Worm (Caenorhabditis elegans) whole organism, L3 larva: Measurements from ENCODE around the gene F42C5.9.

Source experiments
- ama-1 ChIP-seq: fragments of 150-350 bp; optimal IDR thresholded peaks from 2 replicates; lab custom pipeline; 2018
- fkh-2 ChIP-seq: fragments of 150-350 bp; optimal IDR thresholded peaks from 2 replicates; lab custom pipeline; 2014; ENCODE audit warnings: missing biosample characterization, missing genetic modification reagents, missing genetic modification characterization
- fos-1 ChIP-seq: fragments of 150-350 bp; optimal IDR thresholded peaks from 2 replicates; lab custom pipeline; 2014; ENCODE audit warnings: missing biosample characterization, missing genetic modification characterization
- mdl-1 ChIP-seq: fragments of 150-350 bp; optimal IDR thresholded peaks from 2 replicates; lab custom pipeline; 2014; ENCODE audit warnings: missing biosample characterization, missing genetic modification characterization
- nhr-237 ChIP-seq: fragments of 150-350 bp; optimal IDR thresholded peaks from 2 replicates; lab custom pipeline; 2014; ENCODE audit warnings: missing biosample characterization, missing genetic modification characterization
- pha-4 ChIP-seq: fragments of 150-350 bp; optimal IDR thresholded peaks from 2 replicates; lab custom pipeline; 2014; ENCODE audit warnings: missing biosample characterization, missing genetic modification reagents, missing genetic modification characterization
- snpc-4 ChIP-seq: fragments of 150-350 bp; optimal IDR thresholded peaks from 2 replicates; lab custom pipeline; 2014; ENCODE audit warnings: missing biosample characterization, missing genetic modification characterization
- unc-62 ChIP-seq: fragments of 150-350 bp; sonication (generic microtip); optimal IDR thresholded peaks from 4 replicates; lab custom pipeline; 2014; ENCODE audit warnings: missing biosample characterization, missing genetic modification reagents, missing genetic modification characterization
- ztf-4 ChIP-seq: fragments of 150-350 bp; optimal IDR thresholded peaks from 2 replicates; lab custom pipeline; 2014; ENCODE audit warnings: missing biosample characterization, missing genetic modification characterization

ce11 chrIV:7342144-7342543 lies 25.2 kb upstream of the F42C5.9 start:
- TF ChIP-seq ztf-4 (tag; lab: Kevin White, UChicago) (no peak), unc-62 (no peak), pha-4 (no peak), fos-1 (tag; lab: Kevin White, UChicago) (no peak), nhr-237 (no peak), ama-1 (no peak), snpc-4 (tag; lab: Kevin White, UChicago) (no peak), mdl-1 (tag; lab: Kevin White, UChicago) (no peak), fkh-2 (tag; lab: Kevin White, UChicago) (no peak)
